Fruit fly (Drosophila melanogaster) whole organism, pupa: Measurements from ENCODE around the gene CG1545.

Experiments
- CG12605 ChIP-seq: fragments of 200-800 bp; sonication (Bioruptor generic); IDR thresholded peaks from 2 replicates; pipeline ENCODE4 v1.3.6; 2022; ENCODE audit warnings: missing biosample characterization, missing genetic modification characterization
- CG13204 ChIP-seq: fragments of 200-800 bp; sonication (Bioruptor generic); optimal IDR thresholded peaks from 2 replicates; lab custom pipeline; 2018; ENCODE audit warnings: missing biosample characterization, mild to moderate bottlenecking, missing genetic modification characterization, moderate library complexity
- CG32121 ChIP-seq: fragments of 200-800 bp; sonication (Bioruptor generic); IDR thresholded peaks from 2 replicates; pipeline ENCODE4 v1.3.6; 2022; ENCODE audit warnings: missing biosample characterization, missing genetic modification characterization
- CG4496 ChIP-seq: fragments of 200-800 bp; sonication (Bioruptor generic); IDR thresholded peaks from 3 replicates; pipeline ENCODE4 v1.3.6; 2022; ENCODE audit warnings: missing biosample characterization, missing genetic modification characterization
- EcR ChIP-seq: fragments of 200-800 bp; sonication (Bioruptor generic); optimal IDR thresholded peaks from 3 replicates; lab custom pipeline; 2019; ENCODE audit warnings: missing biosample characterization, missing genetic modification characterization, mild to moderate bottlenecking, moderate library complexity, missing genetic modification reagents
- fd96Ca ChIP-seq: fragments of 200-800 bp; sonication (Bioruptor generic); IDR thresholded peaks from 3 replicates; pipeline ENCODE4 v1.3.6; 2022; ENCODE audit warnings: missing biosample characterization, missing genetic modification characterization

DNA sequence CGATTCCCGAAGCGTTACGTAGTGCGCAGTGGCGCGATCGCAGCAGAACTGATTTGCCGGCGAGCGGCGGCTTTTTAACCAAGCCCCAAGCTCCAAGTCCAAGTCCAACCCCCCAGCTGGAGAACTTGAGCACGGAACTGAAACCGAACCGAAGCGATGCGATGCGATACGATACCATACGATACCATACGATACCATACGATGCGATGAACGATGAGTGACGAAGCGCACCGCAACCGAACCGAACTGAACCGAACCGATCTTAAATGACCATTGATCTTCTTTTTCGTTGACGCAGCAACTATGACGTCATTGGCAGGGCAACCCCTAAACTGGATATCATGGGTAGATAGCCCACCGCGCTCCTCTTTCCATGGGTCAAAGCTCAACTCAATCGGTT, 26.8 kb upstream of the CG1545 start, which contains the start of gene sev:
- no peak for TF ChIP-seq CG13204 (GFP tag; lab: Kevin White, UChicago)
- no peak for TF ChIP-seq EcR (GFP tag; lab: Kevin White, UChicago)
- TF ChIP-seq CG32121 (GFP tag; lab: Robert Waterston, UW): no peak
- TF ChIP-seq CG12605 (GFP tag; lab: Robert Waterston, UW): no peak
- no peak for TF ChIP-seq fd96Ca (GFP tag; lab: Robert Waterston, UW)
- no peak for TF ChIP-seq CG4496
